Worm (Caenorhabditis elegans): Measurements from ENCODE around the gene C30H6.9.
A peak's percentile ranks its signal among the peaks of the same experiment; 100 is the strongest.

Gene C30H6.9

DNA sequence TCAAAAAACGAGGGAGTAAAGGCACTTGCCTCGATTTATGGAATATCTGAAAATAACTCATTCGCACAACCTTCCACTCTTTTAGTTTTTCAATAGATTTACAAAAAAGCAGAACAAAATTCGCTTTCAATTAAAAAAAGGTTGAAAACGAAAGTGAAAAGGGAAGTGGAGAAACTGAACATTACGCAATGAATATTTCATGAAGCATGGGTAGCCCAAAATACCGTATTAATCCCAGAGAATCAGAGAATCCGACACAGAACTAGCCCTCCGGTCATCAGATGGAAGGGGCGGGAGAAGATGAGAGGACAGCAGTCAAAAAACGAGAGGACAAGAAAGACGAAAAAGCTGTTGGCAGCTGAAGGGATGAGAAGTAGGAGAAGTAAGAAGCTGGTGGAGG is 8.5 kb downstream of the C30H6.9 start, which contains the start of gene C30H6.5:
C30H6.5 (plus strand) TSS at position 301 of the 400 bp plus-strand sequence.
- TF ChIP-seq nhr-90 (tag; optimal IDR thresholded peaks at IDR 0.05; ENCODE audit: poor library complexity) (no peak), blmp-1 (tag; optimal IDR thresholded peaks at IDR 0.05) (peak; percentile 82), xbp-1 (tag; optimal IDR thresholded peaks at IDR 0.05) (no peak)

DNA sequence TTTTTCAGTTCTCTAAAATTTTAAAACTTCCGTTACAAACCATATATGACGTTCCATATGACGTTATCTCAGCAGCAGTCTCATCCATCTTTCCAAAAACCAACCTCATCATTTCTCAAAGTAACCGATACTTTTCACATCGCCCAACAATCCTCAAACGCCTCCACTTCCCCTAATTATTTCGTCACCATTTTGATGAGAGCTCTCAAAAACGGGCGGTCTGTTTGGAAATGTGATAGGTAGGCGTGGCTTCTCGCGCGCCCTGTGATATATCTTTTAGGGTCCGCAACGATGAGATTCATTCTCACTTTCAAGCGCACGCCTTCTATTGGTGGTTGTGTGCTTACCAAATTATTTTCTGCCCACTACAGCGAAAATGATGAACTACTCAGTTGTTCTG is 11.7 kb downstream of the C30H6.9 start, which contains the start of gene trh-1:
trh-1 (plus strand) TSS at position 301 of the 400 bp plus-strand sequence.
- TF ChIP-seq dsc-1 (tag; optimal IDR thresholded peaks at IDR 0.05) = no peak
- TF ChIP-seq zip-4 (GFP tag; optimal IDR thresholded peaks at IDR 0.05) = no peak
- TF ChIP-seq C16A3.4 (tag; optimal IDR thresholded peaks at IDR 0.05) = no peak
- TF ChIP-seq vab-15 (tag; optimal IDR thresholded peaks at IDR 0.05) = no peak
- no peak for TF ChIP-seq lir-3 (tag; optimal IDR thresholded peaks at IDR 0.05; ENCODE audit: poor library complexity)
- no peak for TF ChIP-seq ceh-82 (tag; optimal IDR thresholded peaks at IDR 0.05)
- no peak for TF ChIP-seq snu-23 (GFP tag; optimal IDR thresholded peaks at IDR 0.05)
- TF ChIP-seq jun-1 (tag; optimal IDR thresholded peaks at IDR 0.05) = no peak
- TF ChIP-seq fkh-4 (tag; optimal IDR thresholded peaks at IDR 0.05; ENCODE audit: borderline replicate concordance) = no peak
- TF ChIP-seq lin-13 (GFP tag; optimal IDR thresholded peaks at IDR 0.05) = no peak
- TF ChIP-seq nhr-237 (tag; optimal IDR thresholded peaks at IDR 0.05) = no peak
- no peak for TF ChIP-seq nhr-47 (tag; optimal IDR thresholded peaks at IDR 0.05)
- TF ChIP-seq irx-1 (tag; optimal IDR thresholded peaks at IDR 0.05) = no peak
- no peak for TF ChIP-seq Y116A8C.19 (tag; optimal IDR thresholded peaks at IDR 0.05; ENCODE audit: borderline replicate concordance)

DNA sequence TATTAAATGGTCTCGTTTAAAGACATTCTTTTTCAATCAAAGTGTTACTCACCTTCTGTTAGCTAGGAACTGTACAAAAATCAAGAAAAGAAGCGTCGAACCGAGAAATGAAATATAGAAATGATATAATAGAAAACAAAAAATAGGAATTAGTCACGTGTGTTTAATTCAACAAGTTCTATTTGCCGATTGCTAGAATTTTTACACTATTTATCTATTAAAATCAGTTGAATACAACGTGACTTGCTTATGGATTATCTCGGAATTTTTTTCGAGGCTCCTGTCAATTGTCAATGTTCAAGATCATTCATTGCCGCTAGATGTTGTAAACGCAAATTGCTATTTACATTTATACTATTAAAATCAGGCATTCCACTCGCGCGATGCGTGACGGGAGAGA is 12.7 kb downstream of the C30H6.9 start, which contains the start of gene zipt-17:
zipt-17 (minus strand) TSS at position 101 of the 400 bp plus-strand sequence.
- TF ChIP-seq efl-3 (GFP tag; optimal IDR thresholded peaks at IDR 0.05) (no peak), rnt-1 (tag; optimal IDR thresholded peaks at IDR 0.05) (no peak), snpc-4 (tag; optimal IDR thresholded peaks at IDR 0.05) (no peak), blmp-1 (tag; optimal IDR thresholded peaks at IDR 0.05) (no peak), C04F5.9 (tag; optimal IDR thresholded peaks at IDR 0.05) (no peak), lsy-2 (tag; optimal IDR thresholded peaks at IDR 0.05) (no peak), ces-1 (GFP tag; optimal IDR thresholded peaks at IDR 0.05) (no peak), mep-1 (tag; optimal IDR thresholded peaks at IDR 0.05) (no peak), ceh-90 (tag; optimal IDR thresholded peaks at IDR 0.05) (no peak), swsn-7 (tag; optimal IDR thresholded peaks at IDR 0.05) (no peak), nhr-28 (tag; optimal IDR thresholded peaks at IDR 0.05) (no peak), lin-14 (GFP tag; optimal IDR thresholded peaks at IDR 0.05) (no peak), unc-98 (GFP tag; IDR thresholded peaks at IDR 0.05) (no peak), nhr-77 (tag; optimal IDR thresholded peaks at IDR 0.05) (no peak), jun-1 (tag; optimal IDR thresholded peaks at IDR 0.05) (no peak), F16B12.6 (tag; optimal IDR thresholded peaks at IDR 0.05) (no peak), nhr-47 (tag; optimal IDR thresholded peaks at IDR 0.05) (no peak), aly-2 (tag; optimal IDR thresholded peaks at IDR 0.05) (no peak), hlh-4 (tag; optimal IDR thresholded peaks at IDR 0.05) (no peak), ceh-63 (GFP tag; optimal IDR thresholded peaks at IDR 0.05) (no peak)

DNA sequence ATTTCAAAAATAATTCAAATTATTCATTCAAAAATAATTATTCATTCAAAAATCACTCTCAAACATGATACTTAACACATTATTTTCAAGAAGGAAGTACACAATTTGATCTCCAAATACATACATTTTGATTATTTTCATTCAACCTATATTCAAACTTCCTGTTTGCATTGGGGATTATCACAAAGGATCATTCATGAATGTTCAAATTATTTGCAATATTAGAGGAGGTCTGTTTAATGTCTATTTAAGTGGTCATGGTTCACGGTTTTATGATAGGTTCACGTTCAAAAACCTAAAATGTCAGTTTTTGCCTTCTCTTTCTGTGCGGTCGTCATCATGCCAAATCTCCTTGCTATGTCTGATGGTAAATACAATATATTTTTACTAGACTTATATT is 18.8 kb downstream of the C30H6.9 start, which contains the start of gene clec-202:
clec-202 (plus strand) TSS at position 301 of the 400 bp plus-strand sequence.
- TF ChIP-seq nhr-11 (tag; optimal IDR thresholded peaks at IDR 0.05) = no peak
- TF ChIP-seq fkh-8 (tag; optimal IDR thresholded peaks at IDR 0.05) = no peak
- no peak for TF ChIP-seq blmp-1 (tag; optimal IDR thresholded peaks at IDR 0.05)
- no peak for TF ChIP-seq nhr-85 (tag)
- no peak for TF ChIP-seq zip-4 (GFP tag; optimal IDR thresholded peaks at IDR 0.05)
- TF ChIP-seq hpl-2 (GFP tag; optimal IDR thresholded peaks at IDR 0.05) = no peak
- TF ChIP-seq lin-15B (tag; optimal IDR thresholded peaks at IDR 0.05) = no peak
- TF ChIP-seq aha-1 (tag; optimal IDR thresholded peaks at IDR 0.05) = no peak
- TF ChIP-seq irx-1 (tag; optimal IDR thresholded peaks at IDR 0.05) = no peak
- TF ChIP-seq tbx-2 (tag; optimal IDR thresholded peaks at IDR 0.05) = no peak

Measured in whole organism, L1 larva.